Worm (Caenorhabditis elegans) whole organism, L2 larva: ENCODE results near the gene chil-15.

Experiments
- C34F6.9 ChIP-seq: fragments of 150-350 bp; optimal IDR thresholded peaks from 2 replicates; lab custom pipeline; 2014; ENCODE audit warnings: missing biosample characterization, missing genetic modification characterization
- F13H6.1 ChIP-seq: sonication (generic microtip); optimal IDR thresholded peaks from 2 replicates; lab custom pipeline; 2016; ENCODE audit warnings: missing genetic modification characterization, missing compliant biosample characterization
- R02D3.7 ChIP-seq: fragments of 150-350 bp; optimal IDR thresholded peaks from 2 replicates; lab custom pipeline; 2014; ENCODE audit warnings: missing biosample characterization, missing genetic modification characterization
- Y55F3AM.14 ChIP-seq: fragments of 200-800 bp; sonication (Bioruptor generic); optimal IDR thresholded peaks from 2 replicates; lab custom pipeline; 2018; ENCODE audit warnings: mild to moderate bottlenecking, missing genetic modification characterization, missing compliant biosample characterization
- ZK546.5 ChIP-seq: sonication (generic microtip); optimal IDR thresholded peaks from 2 replicates; lab custom pipeline; 2017; ENCODE audit warnings: missing biosample characterization, missing genetic modification characterization
- alr-1 ChIP-seq: fragments of 150-350 bp; optimal IDR thresholded peaks from 2 replicates; lab custom pipeline; 2014; ENCODE audit warnings: missing biosample characterization, missing genetic modification characterization
- aly-2 ChIP-seq: fragments of 150-350 bp; optimal IDR thresholded peaks from 2 replicates; lab custom pipeline; 2014; ENCODE audit warnings: missing biosample characterization, missing genetic modification characterization
- ama-1 ChIP-seq: fragments of 150-350 bp; optimal IDR thresholded peaks from 2 replicates; lab custom pipeline; 2018; ENCODE audit warnings: inconsistent platforms
- ceh-16 ChIP-seq: fragments of 150-350 bp; optimal IDR thresholded peaks from 2 replicates; lab custom pipeline; 2014; ENCODE audit warnings: missing biosample characterization, missing genetic modification characterization
- ceh-82 ChIP-seq: fragments of 150-350 bp; optimal IDR thresholded peaks from 2 replicates; lab custom pipeline; 2014; ENCODE audit warnings: missing biosample characterization, missing genetic modification characterization
- dmd-4 ChIP-seq: sonication (generic microtip); optimal IDR thresholded peaks from 2 replicates; lab custom pipeline; 2017; ENCODE audit warnings: missing biosample characterization, missing genetic modification characterization
- elt-1 ChIP-seq: fragments of 150-350 bp; optimal IDR thresholded peaks from 2 replicates; lab custom pipeline; 2014; ENCODE audit warnings: missing biosample characterization, missing genetic modification characterization
- elt-3 ChIP-seq: sonication (generic microtip); optimal IDR thresholded peaks from 2 replicates; lab custom pipeline; 2017; ENCODE audit warnings: missing biosample characterization, missing genetic modification characterization
- fos-1 ChIP-seq: fragments of 150-350 bp; optimal IDR thresholded peaks from 2 replicates; lab custom pipeline; 2014; ENCODE audit warnings: missing biosample characterization, missing genetic modification characterization
- gmeb-1 ChIP-seq: fragments of 150-350 bp; optimal IDR thresholded peaks from 2 replicates; lab custom pipeline; 2014; ENCODE audit warnings: missing biosample characterization, missing genetic modification characterization
- lin-11 ChIP-seq: fragments of 150-350 bp; sonication (generic microtip); optimal IDR thresholded peaks from 2 replicates; lab custom pipeline; 2014; ENCODE audit warnings: missing biosample characterization, missing genetic modification characterization, inconsistent platforms, mixed read lengths
- lin-13 ChIP-seq: fragments of 150-350 bp; optimal IDR thresholded peaks from 2 replicates; lab custom pipeline; 2014; ENCODE audit warnings: missing biosample characterization, missing genetic modification reagents, missing genetic modification characterization
- lin-39 ChIP-seq: fragments of 150-350 bp; optimal IDR thresholded peaks from 2 replicates; lab custom pipeline; 2014; ENCODE audit warnings: missing biosample characterization, missing genetic modification reagents, missing genetic modification characterization
- mab-5 ChIP-seq: fragments of 150-350 bp; optimal IDR thresholded peaks from 2 replicates; lab custom pipeline; 2014; ENCODE audit warnings: missing biosample characterization, missing genetic modification characterization
- mbf-1 ChIP-seq: sonication (generic microtip); optimal IDR thresholded peaks from 2 replicates; lab custom pipeline; 2017; ENCODE audit warnings: missing biosample characterization, missing genetic modification characterization
- nhr-10 ChIP-seq: sonication (generic microtip); optimal IDR thresholded peaks from 2 replicates; lab custom pipeline; 2017; ENCODE audit warnings: missing biosample characterization, missing genetic modification characterization
- nhr-11 ChIP-seq: fragments of 150-350 bp; optimal IDR thresholded peaks from 2 replicates; lab custom pipeline; 2014; ENCODE audit warnings: missing biosample characterization, missing genetic modification characterization
- nhr-12 ChIP-seq: fragments of 150-350 bp; optimal IDR thresholded peaks from 2 replicates; lab custom pipeline; 2014; ENCODE audit warnings: missing biosample characterization, missing genetic modification characterization
- nhr-129 ChIP-seq: fragments of 150-350 bp; optimal IDR thresholded peaks from 2 replicates; lab custom pipeline; 2014; ENCODE audit warnings: missing biosample characterization, missing genetic modification characterization
- nhr-21 ChIP-seq: fragments of 150-350 bp; optimal IDR thresholded peaks from 2 replicates; lab custom pipeline; 2014; ENCODE audit warnings: missing biosample characterization, missing genetic modification characterization
- nhr-23 ChIP-seq: fragments of 150-350 bp; optimal IDR thresholded peaks from 2 replicates; lab custom pipeline; 2014; ENCODE audit warnings: missing biosample characterization, missing genetic modification reagents, missing genetic modification characterization
- nhr-237 ChIP-seq: fragments of 150-350 bp; optimal IDR thresholded peaks from 2 replicates; lab custom pipeline; 2014; ENCODE audit warnings: missing biosample characterization, missing genetic modification characterization
- nhr-6 ChIP-seq: fragments of 150-350 bp; optimal IDR thresholded peaks from 2 replicates; lab custom pipeline; 2014; ENCODE audit warnings: missing biosample characterization, missing genetic modification characterization
- nhr-77 ChIP-seq: fragments of 150-350 bp; optimal IDR thresholded peaks from 2 replicates; lab custom pipeline; 2014; ENCODE audit warnings: missing biosample characterization, missing genetic modification characterization
- peb-1 ChIP-seq: fragments of 150-350 bp; optimal IDR thresholded peaks from 2 replicates; lab custom pipeline; 2014; ENCODE audit warnings: missing biosample characterization, missing genetic modification characterization
- sem-4 ChIP-seq: fragments of 150-350 bp; optimal IDR thresholded peaks from 2 replicates; lab custom pipeline; 2014; ENCODE audit warnings: missing biosample characterization, missing genetic modification reagents, missing genetic modification characterization
- sma-3 ChIP-seq: sonication (generic microtip); optimal IDR thresholded peaks from 2 replicates; lab custom pipeline; 2016; ENCODE audit warnings: missing genetic modification reagents, missing genetic modification characterization, missing compliant biosample characterization
- unc-39 ChIP-seq: fragments of 150-350 bp; optimal IDR thresholded peaks from 2 replicates; lab custom pipeline; 2014; ENCODE audit warnings: missing biosample characterization, missing genetic modification characterization
- unc-55 ChIP-seq: fragments of 150-350 bp; sonication (generic microtip); optimal IDR thresholded peaks from 3 replicates; lab custom pipeline; 2014; ENCODE audit warnings: missing biosample characterization, missing genetic modification reagents, missing genetic modification characterization
- unc-62 ChIP-seq: fragments of 150-350 bp; optimal IDR thresholded peaks from 2 replicates; lab custom pipeline; 2014; ENCODE audit warnings: missing biosample characterization, missing genetic modification reagents, missing genetic modification characterization
- zag-1 ChIP-seq: fragments of 150-350 bp; optimal IDR thresholded peaks from 2 replicates; lab custom pipeline; 2014; ENCODE audit warnings: missing biosample characterization, missing genetic modification characterization
- ztf-1 ChIP-seq: fragments of 200-800 bp; sonication (Bioruptor generic); conservative IDR thresholded peaks from 2 replicates; pipeline ENCODE4 v1.3.6; 2022; ENCODE audit warnings: missing genetic modification characterization, missing compliant biosample characterization
- ztf-11 ChIP-seq: sonication (generic microtip); optimal IDR thresholded peaks from 2 replicates; lab custom pipeline; 2017; ENCODE audit warnings: missing biosample characterization, missing genetic modification characterization
- ztf-4 ChIP-seq: fragments of 150-350 bp; optimal IDR thresholded peaks from 2 replicates; lab custom pipeline; 2014; ENCODE audit warnings: missing biosample characterization, missing genetic modification characterization

Gene chil-15

ce11 chrII:9441838-9442237 is 1.6 kb downstream of the chil-15 start, which contains the start of gene chil-16:
Gene chil-16 (minus strand): TSS chrII:9441938.
- TF ChIP-seq sem-4 (tag; lab: Kevin White, UChicago) (no peak), nhr-6 (no peak), ama-1 (lab: Kevin White, UChicago) (no peak), alr-1 (tag; lab: Kevin White, UChicago) (no peak), unc-39 (tag; lab: Kevin White, UChicago) (no peak), F13H6.1 (tag; lab: Kevin White, UChicago) (no peak), elt-1 (tag; lab: Kevin White, UChicago) (no peak), unc-62 (no peak), dmd-4 (no peak), ceh-16 (tag; lab: Kevin White, UChicago) (no peak), nhr-12 (tag; lab: Kevin White, UChicago) (no peak), ztf-11 (no peak)

- no peak for TF ChIP-seq ztf-4 (tag; lab: Kevin White, UChicago)
- TF ChIP-seq ceh-82 (tag; lab: Kevin White, UChicago), result no peak
- no peak for TF ChIP-seq ztf-11
- TF ChIP-seq Y55F3AM.14, result no peak
- no peak for TF ChIP-seq unc-55 (GFP tag; lab: Kevin White, UChicago)
- TF ChIP-seq, all 48 proteins: peak for 0
These were observed 3.4 kb downstream of the chil-15 start, which contains the start of gene chil-17 for ce11 chrII:9440060-9440459. Gene chil-17 (minus strand): TSS chrII:9440160.

- TF ChIP-seq aly-2 (tag; lab: Kevin White, UChicago), result no peak
- TF ChIP-seq unc-39 (tag; lab: Kevin White, UChicago), result no peak
- TF ChIP-seq Y55F3AM.14, result no peak
- TF ChIP-seq nhr-129 (tag; lab: Kevin White, UChicago), result no peak
- TF ChIP-seq fos-1 (tag; lab: Kevin White, UChicago), result no peak
- TF ChIP-seq zag-1, result no peak
- TF ChIP-seq mab-5, result no peak
- no peak for TF ChIP-seq unc-55 (GFP tag; lab: Kevin White, UChicago)
- TF ChIP-seq nhr-6, result no peak
- no peak for TF ChIP-seq sma-3 (GFP tag; lab: Kevin White, UChicago)
- TF ChIP-seq nhr-23, result no peak
- no peak for TF ChIP-seq nhr-11 (tag; lab: Kevin White, UChicago)
- no peak for TF ChIP-seq elt-1 (tag; lab: Kevin White, UChicago)
- TF ChIP-seq elt-3 (tag; lab: Kevin White, UChicago), result no peak
- TF ChIP-seq R02D3.7 (tag; lab: Kevin White, UChicago), result no peak
- no peak for TF ChIP-seq gmeb-1 (tag; lab: Kevin White, UChicago)
- TF ChIP-seq nhr-237, result no peak
- TF ChIP-seq lin-39, result no peak
- no peak for TF ChIP-seq ceh-16 (tag; lab: Kevin White, UChicago)
These were observed 4.6 kb downstream of the chil-15 start for ce11 chrII:9438853-9439252.

- TF ChIP-seq gmeb-1 (tag; lab: Kevin White, UChicago), result no peak
- no peak for TF ChIP-seq nhr-21
- no peak for TF ChIP-seq lin-11 (tag; lab: Kevin White, UChicago)
- TF ChIP-seq mbf-1 (tag; lab: Kevin White, UChicago), result no peak
- no peak for TF ChIP-seq unc-62
- TF ChIP-seq nhr-6, result no peak
- no peak for TF ChIP-seq elt-3 (tag; lab: Kevin White, UChicago)
- no peak for TF ChIP-seq R02D3.7 (tag; lab: Kevin White, UChicago)
- no peak for TF ChIP-seq nhr-23
- TF ChIP-seq Y55F3AM.14, result no peak
- no peak for TF ChIP-seq ceh-82 (tag; lab: Kevin White, UChicago)
- no peak for TF ChIP-seq nhr-129 (tag; lab: Kevin White, UChicago)
- TF ChIP-seq lin-13 (GFP tag; lab: Kevin White, UChicago), result no peak
- TF ChIP-seq nhr-10 (tag; lab: Kevin White, UChicago), result no peak
- no peak for TF ChIP-seq zag-1
These were observed 5.2 kb downstream of the chil-15 start, which contains the start of gene chil-13 for ce11 chrII:9438227-9438626. Gene chil-13 (minus strand): TSS chrII:9438327.

ce11 chrII:9436009-9436408 is 7.4 kb downstream of the chil-15 start, which contains the start of gene kin-16:
Gene kin-16 (minus strand): TSS chrII:9436109.
- no peak for TF ChIP-seq elt-1 (tag; lab: Kevin White, UChicago)
- TF ChIP-seq Y55F3AM.14, result no peak
- no peak for TF ChIP-seq nhr-237
- no peak for TF ChIP-seq F13H6.1 (tag; lab: Kevin White, UChicago)
- TF ChIP-seq ZK546.5 (tag; lab: Kevin White, UChicago), result no peak
- TF ChIP-seq ztf-1 (GFP tag; lab: Robert Waterston, UW), result no peak
- no peak for TF ChIP-seq sma-3 (GFP tag; lab: Kevin White, UChicago)
- no peak for TF ChIP-seq dmd-4
- no peak for TF ChIP-seq zag-1
- TF ChIP-seq C34F6.9 (tag; lab: Kevin White, UChicago), result no peak
- no peak for TF ChIP-seq aly-2 (tag; lab: Kevin White, UChicago)
- TF ChIP-seq unc-39 (tag; lab: Kevin White, UChicago), result no peak
- TF ChIP-seq nhr-77 (tag; lab: Kevin White, UChicago), result no peak
- no peak for TF ChIP-seq nhr-23
- no peak for TF ChIP-seq R02D3.7 (tag; lab: Kevin White, UChicago)
- no peak for TF ChIP-seq nhr-12 (tag; lab: Kevin White, UChicago)
- TF ChIP-seq peb-1 (tag; lab: Kevin White, UChicago), result no peak
- no peak for TF ChIP-seq nhr-10 (tag; lab: Kevin White, UChicago)
- no peak for TF ChIP-seq nhr-21
- TF ChIP-seq mbf-1 (tag; lab: Kevin White, UChicago), result no peak
